Fruit fly (Drosophila melanogaster) whole organism, adult: Measurements from ENCODE around the gene saturn.

Experiments used
- CG11617 ChIP-seq: fragments of 200-800 bp; sonication (Bioruptor generic); optimal IDR thresholded peaks from 2 replicates; lab custom pipeline; 2017; ENCODE audit warnings: mild to moderate bottlenecking, missing biosample characterization, missing genetic modification reagents, missing genetic modification characterization
- CG12768 ChIP-seq: fragments of 200-800 bp; sonication (Bioruptor generic); optimal IDR thresholded peaks from 2 replicates; lab custom pipeline; 2017; ENCODE audit warnings: missing biosample characterization, missing genetic modification characterization, mild to moderate bottlenecking, moderate library complexity, missing genetic modification reagents
- CG14711 ChIP-seq: fragments of 200-800 bp; sonication (Bioruptor generic); optimal IDR thresholded peaks from 2 replicates; lab custom pipeline; 2018; ENCODE audit warnings: missing biosample characterization, mild to moderate bottlenecking, missing genetic modification characterization, moderate library complexity
- CG1620 ChIP-seq: fragments of 200-800 bp; sonication (Bioruptor generic); optimal IDR thresholded peaks from 2 replicates; lab custom pipeline; 2016; ENCODE audit warnings: missing biosample characterization, missing genetic modification characterization
- CG33017 ChIP-seq: fragments of 200-800 bp; sonication (Bioruptor generic); optimal IDR thresholded peaks from 2 replicates; lab custom pipeline; 2018; ENCODE audit warnings: missing biosample characterization, mild to moderate bottlenecking, missing genetic modification characterization, moderate library complexity
- CG5204 ChIP-seq: fragments of 200-800 bp; sonication (Bioruptor generic); optimal IDR thresholded peaks from 2 replicates; lab custom pipeline; 2016; ENCODE audit warnings: missing biosample characterization, missing genetic modification characterization
- CG7045 ChIP-seq: fragments of 200-800 bp; sonication (Bioruptor generic); optimal IDR thresholded peaks from 2 replicates; lab custom pipeline; 2017; ENCODE audit warnings: missing biosample characterization, mild to moderate bottlenecking, missing genetic modification characterization
- CG7101 ChIP-seq: fragments of 200-800 bp; sonication (Bioruptor generic); optimal IDR thresholded peaks from 2 replicates; lab custom pipeline; 2018; ENCODE audit warnings: missing biosample characterization, mild to moderate bottlenecking, missing genetic modification characterization, moderate library complexity
- Clk ChIP-seq: fragments of 200-800 bp; sonication (Bioruptor generic); optimal IDR thresholded peaks from 2 replicates; lab custom pipeline; 2017; ENCODE audit warnings: missing biosample characterization, missing genetic modification characterization
- Crg-1 ChIP-seq: fragments of 200-800 bp; sonication (Bioruptor generic); optimal IDR thresholded peaks from 2 replicates; lab custom pipeline; 2016; ENCODE audit warnings: missing biosample characterization, missing genetic modification characterization
- Hr96 ChIP-seq: fragments of 200-800 bp; sonication (Bioruptor generic); optimal IDR thresholded peaks from 2 replicates; lab custom pipeline; 2016; ENCODE audit warnings: missing biosample characterization, missing genetic modification characterization
- Mnt ChIP-seq: fragments of 200-800 bp; sonication (Bioruptor generic); optimal IDR thresholded peaks from 2 replicates; lab custom pipeline; 2016; ENCODE audit warnings: missing biosample characterization, mild to moderate bottlenecking, missing genetic modification characterization
- bab1 ChIP-seq: fragments of 200-800 bp; sonication (Bioruptor generic); optimal IDR thresholded peaks from 3 replicates; lab custom pipeline; 2019; ENCODE audit warnings: missing biosample characterization, mild to moderate bottlenecking, missing genetic modification characterization, moderate library complexity
- cic ChIP-seq: fragments of 200-800 bp; sonication (Bioruptor generic); optimal IDR thresholded peaks from 2 replicates; lab custom pipeline; 2017; ENCODE audit warnings: missing biosample characterization, mild to moderate bottlenecking, missing genetic modification characterization, moderate library complexity
- cnc ChIP-seq, 2 experiments: fragments of >200 bp; optimal IDR thresholded peaks; 2 replicates each; lab custom pipeline; 2017
- kay ChIP-seq: fragments of 200-800 bp; sonication (Bioruptor generic); peaks from one replicate; lab custom pipeline; 2016; ENCODE audit warnings: missing biosample characterization, missing genetic modification characterization, borderline replicate concordance
- ovo ChIP-seq: fragments of 200-800 bp; sonication (Bioruptor generic); optimal IDR thresholded peaks from 2 replicates; lab custom pipeline; 2016; ENCODE audit warnings: missing biosample characterization, missing genetic modification characterization
- pad ChIP-seq: fragments of 200-800 bp; sonication (Bioruptor generic); optimal IDR thresholded peaks from 3 replicates; lab custom pipeline; 2017; ENCODE audit warnings: missing biosample characterization, missing genetic modification characterization, mild to moderate bottlenecking, moderate library complexity, missing genetic modification reagents
- tj ChIP-seq: fragments of 200-800 bp; sonication (Bioruptor generic); optimal IDR thresholded peaks from 3 replicates; lab custom pipeline; 2017; ENCODE audit warnings: missing biosample characterization, mild to moderate bottlenecking, missing genetic modification characterization, moderate library complexity
- toe ChIP-seq: fragments of 200-800 bp; sonication (Bioruptor generic); optimal IDR thresholded peaks from 2 replicates; lab custom pipeline; 2016; ENCODE audit warnings: missing biosample characterization, missing genetic modification characterization

Gene saturn

DNA sequence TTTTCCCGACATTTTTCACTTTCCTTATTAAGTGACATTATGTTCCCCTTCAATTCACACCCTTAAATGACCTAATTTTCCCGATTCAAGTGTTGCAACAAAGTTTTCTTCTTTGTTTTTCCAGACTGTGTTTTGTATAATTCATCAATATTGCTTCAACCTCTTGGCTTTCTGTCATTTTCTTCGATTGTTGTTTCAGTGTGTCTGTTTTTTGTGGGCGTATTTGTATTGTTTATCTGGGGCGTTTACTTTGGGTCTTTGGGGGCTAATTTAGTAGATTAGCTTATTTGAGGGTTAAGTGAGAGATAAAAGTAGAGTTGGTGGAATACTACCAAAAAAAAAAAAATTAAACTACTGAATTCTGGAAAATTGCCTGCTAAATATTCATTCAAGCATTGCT lies 7.4 kb upstream of the saturn start:
- no peak for TF ChIP-seq CG1620
- no peak for TF ChIP-seq Clk
- no peak for TF ChIP-seq cic (GFP tag; lab: Kevin White, UChicago)
- TF ChIP-seq Crg-1 (GFP tag; lab: Kevin White, UChicago): no peak
- no peak for TF ChIP-seq toe
- TF ChIP-seq Mnt (GFP tag; lab: Kevin White, UChicago): no peak
- TF ChIP-seq kay: no peak
- TF ChIP-seq bab1: no peak
- TF ChIP-seq CG5204 (GFP tag; lab: Kevin White, UChicago): no peak

DNA sequence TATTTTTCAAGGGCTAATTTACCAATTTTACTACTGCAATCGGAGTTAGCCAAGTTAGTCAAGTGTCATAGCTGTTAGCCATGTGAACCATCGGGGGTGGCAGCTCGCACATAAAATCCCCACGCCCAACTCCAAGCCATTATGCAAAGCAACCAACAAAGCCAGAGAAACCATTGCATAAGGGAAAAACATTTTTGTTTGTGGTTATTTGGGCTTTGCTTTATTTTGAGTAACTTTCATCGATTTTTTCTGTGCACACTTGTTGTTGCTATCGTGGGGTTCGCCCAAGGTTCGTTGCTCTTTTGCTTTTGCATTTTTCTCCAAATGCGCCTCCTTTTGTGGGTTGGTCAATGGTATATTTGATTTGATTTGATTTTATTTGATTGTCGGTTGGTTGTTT lies 4.9 kb upstream of the saturn start:
- TF ChIP-seq bab1 (no peak), CG1620 (no peak), Mnt (GFP tag; lab: Kevin White, UChicago) (no peak), ovo (GFP tag; lab: Kevin White, UChicago) (no peak), CG33017 (tag; lab: Kevin White, UChicago) (no peak), Clk (no peak), cnc (optimal IDR thresholded peaks at IDR 0.05; lab: Kevin White, UChicago) (no peak), CG7101 (tag; lab: Kevin White, UChicago) (no peak), CG12768 (GFP tag; lab: Kevin White, UChicago) (no peak), Hr96 (no peak), kay (no peak), Crg-1 (GFP tag; lab: Kevin White, UChicago) (no peak), toe (no peak), pad (GFP tag; lab: Kevin White, UChicago) (no peak), CG5204 (GFP tag; lab: Kevin White, UChicago) (no peak), CG11617 (GFP tag; lab: Kevin White, UChicago) (no peak), CG14711 (tag; lab: Kevin White, UChicago) (no peak), CG7045 (GFP tag; lab: Kevin White, UChicago) (no peak)

DNA sequence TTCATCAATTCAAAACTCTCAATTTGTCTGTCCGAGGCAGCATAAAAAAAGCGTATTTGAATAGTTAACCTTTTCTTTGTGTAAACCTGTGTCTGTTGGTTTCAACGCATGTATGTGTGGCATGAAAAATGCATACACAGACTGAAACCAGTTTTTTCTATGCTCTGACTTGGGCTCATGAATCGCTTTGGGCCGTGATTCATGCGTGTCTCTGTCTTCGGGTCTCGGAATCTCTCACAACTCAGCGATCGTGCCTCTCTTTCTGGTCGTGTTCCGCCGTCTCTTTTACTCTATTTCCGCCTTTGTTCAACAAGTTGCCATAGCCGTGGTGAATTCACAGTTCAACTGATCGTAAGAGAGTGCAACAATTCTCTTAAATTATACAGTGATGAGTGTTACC lies 2.2 kb upstream of the saturn start:
- TF ChIP-seq kay (peak; percentile 66), CG14711 (tag; lab: Kevin White, UChicago) (no peak), CG33017 (tag; lab: Kevin White, UChicago) (no peak), CG7101 (tag; lab: Kevin White, UChicago) (no peak), Hr96 (no peak), Crg-1 (GFP tag; lab: Kevin White, UChicago) (no peak), Clk (no peak), Mnt (GFP tag; lab: Kevin White, UChicago) (no peak), tj (peak; percentile 20), CG1620 (no peak), cic (GFP tag; lab: Kevin White, UChicago) (no peak), CG7045 (GFP tag; lab: Kevin White, UChicago) (no peak), CG11617 (GFP tag; lab: Kevin White, UChicago) (no peak), bab1 (peak; percentile 24), ovo (GFP tag; lab: Kevin White, UChicago) (no peak), CG5204 (GFP tag; lab: Kevin White, UChicago) (no peak), CG12768 (GFP tag; lab: Kevin White, UChicago) (no peak), cnc (optimal IDR thresholded peaks at IDR 0.05; lab: Kevin White, UChicago) (no peak), pad (GFP tag; lab: Kevin White, UChicago) (no peak), toe (no peak)

DNA sequence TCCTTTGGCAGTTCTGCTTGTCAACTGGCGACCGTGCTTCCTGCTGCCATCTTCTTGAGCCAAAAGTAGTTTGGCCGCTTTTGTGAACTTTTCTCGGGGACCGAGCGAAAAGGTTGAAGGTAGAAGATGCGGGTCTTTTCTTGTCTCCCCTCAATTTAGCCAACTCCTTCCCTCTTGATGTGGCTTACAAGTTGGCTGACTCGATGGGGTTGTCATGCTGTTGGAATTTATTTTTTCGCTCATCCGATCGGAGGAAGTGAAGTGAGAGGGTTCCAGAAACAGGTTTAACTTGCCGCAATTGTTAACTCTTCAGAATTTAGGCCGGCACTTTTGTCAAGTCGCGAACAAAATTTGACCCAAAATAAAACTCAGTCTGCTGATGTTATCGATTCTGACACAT lies 805 bp upstream of the saturn start:
- TF ChIP-seq Mnt (GFP tag; lab: Kevin White, UChicago): no peak
- no peak for TF ChIP-seq CG12768 (GFP tag; lab: Kevin White, UChicago)
- TF ChIP-seq toe: no peak
- TF ChIP-seq CG5204 (GFP tag; lab: Kevin White, UChicago): no peak
- no peak for TF ChIP-seq cnc (optimal IDR thresholded peaks at IDR 0.05; lab: Kevin White, UChicago)

DNA sequence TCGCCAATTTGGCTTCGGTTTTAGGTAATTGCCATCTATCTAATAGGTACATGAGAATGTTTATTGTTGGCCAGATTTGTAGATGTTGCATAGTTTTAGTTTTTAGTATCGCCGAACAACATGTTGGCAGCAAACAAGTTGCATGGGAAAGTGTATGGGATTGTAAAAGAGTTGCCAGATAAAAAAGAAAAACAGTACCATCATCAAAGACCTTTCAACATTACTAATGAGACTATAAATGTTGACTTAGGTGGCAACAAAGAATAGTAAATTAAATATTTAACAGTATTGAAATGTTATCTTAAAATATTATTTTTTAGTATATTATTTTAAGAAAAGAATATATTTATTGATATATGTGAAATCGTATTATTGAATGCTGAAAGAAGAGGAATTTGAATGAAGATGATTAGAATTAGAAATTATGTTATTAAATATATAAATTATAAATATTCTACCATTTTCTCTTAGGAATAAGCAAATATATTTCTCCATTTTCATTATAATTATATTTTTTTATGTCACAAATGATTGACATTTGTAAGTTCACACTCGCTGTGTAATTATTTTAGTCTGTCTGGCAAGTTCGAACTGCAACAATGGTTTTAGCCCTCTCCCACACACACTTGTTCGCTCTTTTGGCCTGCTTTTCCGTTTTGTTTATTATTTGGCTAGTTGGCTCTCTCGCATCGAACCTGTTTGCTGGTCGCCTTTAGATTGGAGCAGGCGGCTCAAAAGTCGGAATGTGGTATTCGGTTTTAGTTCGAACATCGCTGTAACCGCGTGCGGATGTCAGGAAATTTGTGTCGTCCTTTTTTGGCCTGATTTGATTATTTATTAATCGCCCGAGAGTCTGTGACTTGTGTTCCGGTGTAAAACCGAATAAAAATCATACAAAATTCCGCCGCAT lies 1.8 kb downstream of the saturn start:
- peak; percentile 18 for TF ChIP-seq CG5204 (GFP tag; lab: Kevin White, UChicago)
- no peak for TF ChIP-seq CG14711 (tag; lab: Kevin White, UChicago)

DNA sequence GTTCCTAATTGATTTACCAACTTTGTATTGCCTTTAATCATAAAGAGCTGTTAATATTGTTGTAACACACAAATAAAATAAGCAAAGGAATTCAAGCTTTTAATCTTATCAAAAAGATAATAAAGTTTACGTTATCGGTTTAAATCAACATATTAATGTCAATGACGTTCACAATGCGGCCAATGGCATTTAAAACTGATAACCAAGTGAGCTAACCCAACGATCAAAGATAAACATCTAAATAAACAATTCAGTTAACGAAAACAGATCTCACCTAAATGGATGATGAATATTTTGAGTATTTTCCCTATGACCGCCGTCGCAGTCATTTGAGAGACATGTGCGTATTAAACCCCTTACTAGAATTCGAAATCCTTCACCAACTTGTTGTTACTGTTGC lies 4.2 kb downstream of the saturn start:
- TF ChIP-seq tj (no peak), CG7101 (tag; lab: Kevin White, UChicago) (no peak)

DNA sequence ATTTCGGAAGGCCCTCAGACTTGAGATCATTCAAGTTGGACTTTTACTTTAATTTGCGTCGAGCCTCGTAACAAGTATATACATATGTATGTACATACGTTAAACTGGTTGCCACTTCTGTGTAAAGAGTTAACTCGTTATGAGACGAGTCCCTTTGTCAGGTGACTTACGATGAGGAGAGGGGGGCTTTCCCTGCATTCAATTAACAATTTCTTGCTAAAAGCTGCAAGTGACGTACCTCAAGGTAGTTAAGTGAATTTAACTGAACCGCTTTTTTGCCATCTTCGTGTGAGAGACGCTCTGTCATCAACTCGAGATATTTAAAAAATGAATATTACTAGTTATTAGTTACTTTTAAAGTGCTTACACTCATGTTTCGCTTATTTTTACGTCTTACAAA lies 5.9 kb downstream of the saturn start:
- TF ChIP-seq CG12768 (GFP tag; lab: Kevin White, UChicago): no peak
- TF ChIP-seq pad (GFP tag; lab: Kevin White, UChicago): no peak
- TF ChIP-seq CG7101 (tag; lab: Kevin White, UChicago): no peak
- no peak for TF ChIP-seq Clk
- no peak for TF ChIP-seq toe
- no peak for TF ChIP-seq Crg-1 (GFP tag; lab: Kevin White, UChicago)
- no peak for TF ChIP-seq CG5204 (GFP tag; lab: Kevin White, UChicago)
- no peak for TF ChIP-seq CG11617 (GFP tag; lab: Kevin White, UChicago)
- TF ChIP-seq CG7045 (GFP tag; lab: Kevin White, UChicago): no peak
- no peak for TF ChIP-seq CG33017 (tag; lab: Kevin White, UChicago)
- no peak for TF ChIP-seq kay
- no peak for TF ChIP-seq bab1
- no peak for TF ChIP-seq cnc (optimal IDR thresholded peaks at IDR 0.05; lab: Kevin White, UChicago)
- TF ChIP-seq Mnt (GFP tag; lab: Kevin White, UChicago): no peak
- no peak for TF ChIP-seq CG14711 (tag; lab: Kevin White, UChicago)
